Worm (Caenorhabditis elegans) whole organism, L4/young adult: Measurements from ENCODE around the gene ttc-7.

Experiments
- W03F9.2 ChIP-seq: fragments of 150-350 bp; optimal IDR thresholded peaks from 2 replicates; lab custom pipeline; 2014; ENCODE audit warnings: missing biosample characterization, missing genetic modification characterization
- him-1 ChIP-seq: sonication (generic microtip); optimal IDR thresholded peaks from 2 replicates; lab custom pipeline; 2016; ENCODE audit warnings: missing genotype, missing genetic modification reagents, missing genetic modification characterization, missing compliant biosample characterization

DNA sequence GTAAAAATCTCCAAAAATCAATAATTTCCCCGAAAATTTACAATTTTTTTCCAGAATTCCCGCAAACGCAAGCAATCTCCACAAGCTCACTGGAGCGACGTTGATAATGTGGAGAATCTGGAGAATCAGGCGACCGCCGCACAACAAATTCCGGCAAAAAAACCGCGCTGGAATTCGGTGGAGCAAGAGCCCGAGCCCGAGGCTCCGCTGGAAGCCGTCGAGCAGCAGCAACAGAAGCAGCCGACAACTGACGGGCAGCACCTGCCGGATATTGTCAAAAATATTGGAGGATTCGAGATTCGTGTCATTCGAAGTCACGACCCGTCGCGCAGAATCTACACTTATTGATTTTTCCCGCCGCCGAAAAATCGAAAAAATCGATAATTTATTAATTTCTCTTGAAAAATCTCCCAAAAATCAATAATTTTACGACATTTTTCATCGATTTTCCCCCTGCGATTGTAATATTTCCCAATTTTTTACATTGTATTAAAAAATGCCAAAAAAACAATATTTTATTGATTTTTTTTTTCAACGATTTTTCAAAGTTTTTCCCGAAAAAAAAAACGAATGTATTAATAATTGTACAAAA, 8.0 kb upstream of the ttc-7 start:
- TF ChIP-seq him-1 (no peak), W03F9.2 (tag; lab: Kevin White, UChicago) (no peak)
